Fruit fly (Drosophila melanogaster) Kc167 (cell line): ENCODE data around the gene CG4998.

Experiments used
- Sin3A ChIP-seq: fragments of >200 bp; optimal IDR thresholded peaks from 2 replicates; lab custom pipeline; 2018; ENCODE audit warnings: missing external identifiers
- h ChIP-seq: fragments of >200 bp; optimal IDR thresholded peaks from 3 replicates; lab custom pipeline; 2018; ENCODE audit warnings: missing external identifiers
- psq ChIP-seq: fragments of >200 bp; optimal IDR thresholded peaks from 2 replicates; lab custom pipeline; 2017; ENCODE audit warnings: missing external identifiers

DNA sequence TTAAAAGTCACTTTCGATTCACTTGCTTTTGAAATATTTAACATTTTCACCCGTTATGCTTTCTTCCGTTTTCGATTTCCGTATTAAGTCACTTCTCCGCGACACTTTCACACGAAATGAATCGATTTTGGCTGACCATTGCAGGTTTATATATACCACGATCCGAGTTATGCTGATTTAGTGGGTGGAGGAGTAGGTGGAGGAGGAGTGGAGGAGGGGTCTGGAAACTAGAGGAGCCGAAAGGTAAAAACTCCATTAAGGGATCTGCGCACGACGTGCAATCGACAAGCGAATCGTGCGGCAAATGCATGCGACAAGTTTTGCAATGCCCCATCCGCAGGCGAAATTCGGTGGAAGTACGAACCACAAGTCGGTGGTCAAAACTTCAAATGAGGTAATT is 48.0 kb upstream of the CG4998 start, which contains the start of gene CG13045:
- TF ChIP-seq h (lab: Kevin White, UChicago) (no peak), Sin3A (lab: Kevin White, UChicago) (no peak), psq (no peak)
